Fruit fly (Drosophila melanogaster) whole organism, embryonic: Measurements from ENCODE around the gene Rab6.

ENCODE experiments used
- Abd-B ChIP-seq: fragments of 200-800 bp; sonication (Bioruptor generic); optimal IDR thresholded peaks from 2 replicates; lab custom pipeline; 2018; ENCODE audit warnings: missing biosample characterization, mild to moderate bottlenecking, missing genetic modification characterization, moderate library complexity
- Aef1 ChIP-seq: fragments of 200-800 bp; sonication (Bioruptor generic); IDR thresholded peaks from 3 replicates; pipeline ENCODE4 v1.3.6; 2022; ENCODE audit warnings: missing biosample characterization, missing genetic modification characterization
- CG10366 ChIP-seq: fragments of 200-800 bp; sonication (Bioruptor generic); IDR thresholded peaks from 2 replicates; pipeline ENCODE4 v1.3.6; 2022; ENCODE audit warnings: missing biosample characterization, missing genetic modification characterization
- CG11085 ChIP-seq: fragments of 200-800 bp; sonication (Bioruptor generic); IDR thresholded peaks from 2 replicates; pipeline ENCODE4 v1.3.6; 2022; ENCODE audit warnings: missing biosample characterization, missing genetic modification characterization
- CG12391 ChIP-seq: fragments of 200-800 bp; sonication (Bioruptor generic); optimal IDR thresholded peaks from 3 replicates; lab custom pipeline; 2018; ENCODE audit warnings: missing biosample characterization, mild to moderate bottlenecking, missing genetic modification characterization, moderate library complexity
- CG15479 ChIP-seq: fragments of 200-800 bp; sonication (Bioruptor generic); optimal IDR thresholded peaks from 3 replicates; lab custom pipeline; 2019; ENCODE audit warnings: missing biosample characterization, mild to moderate bottlenecking, missing genetic modification characterization, moderate library complexity
- CG17912 ChIP-seq: fragments of 200-800 bp; sonication (Bioruptor generic); optimal IDR thresholded peaks from 2 replicates; lab custom pipeline; 2018; ENCODE audit warnings: missing biosample characterization, mild to moderate bottlenecking, missing genetic modification characterization
- CG1832 ChIP-seq: fragments of 200-800 bp; sonication (Bioruptor generic); optimal IDR thresholded peaks from 2 replicates; lab custom pipeline; 2017; ENCODE audit warnings: missing biosample characterization, mild to moderate bottlenecking, missing genetic modification characterization, inconsistent platforms
- CG2199 ChIP-seq: fragments of 200-800 bp; sonication (Bioruptor generic); IDR thresholded peaks from 3 replicates; pipeline ENCODE4 v1.3.6; 2022; ENCODE audit warnings: missing biosample characterization, missing genetic modification characterization
- CG3163 ChIP-seq: fragments of 200-800 bp; sonication (Bioruptor generic); optimal IDR thresholded peaks from 3 replicates; lab custom pipeline; 2016; ENCODE audit warnings: missing biosample characterization, missing genetic modification characterization
- CG4424 ChIP-seq: fragments of 200-800 bp; sonication (Bioruptor generic); optimal IDR thresholded peaks from 3 replicates; lab custom pipeline; 2016; ENCODE audit warnings: missing biosample characterization, missing genetic modification characterization
- CG6765 ChIP-seq: fragments of 200-800 bp; sonication (Bioruptor generic); optimal IDR thresholded peaks from 3 replicates; lab custom pipeline; 2017; ENCODE audit warnings: missing biosample characterization, mild to moderate bottlenecking, missing genetic modification characterization
- CG7271 ChIP-seq: fragments of 200-800 bp; sonication (Bioruptor generic); optimal IDR thresholded peaks from 2 replicates; lab custom pipeline; 2018; ENCODE audit warnings: missing biosample characterization, mild to moderate bottlenecking, missing genetic modification characterization, moderate library complexity
- CG8388 ChIP-seq: fragments of 200-800 bp; sonication (Bioruptor generic); optimal IDR thresholded peaks from 2 replicates; lab custom pipeline; 2019; ENCODE audit warnings: missing biosample characterization, mild to moderate bottlenecking, missing genetic modification characterization, moderate library complexity
- CG8478 ChIP-seq: fragments of >200 bp; optimal IDR thresholded peaks from 2 replicates; lab custom pipeline; 2018
- CTCF ChIP-seq: fragments of 200-800 bp; sonication (Bioruptor generic); optimal IDR thresholded peaks from 2 replicates; lab custom pipeline; 2017; ENCODE audit warnings: missing biosample characterization, mild to moderate bottlenecking, missing genetic modification characterization, moderate library complexity
- ERR ChIP-seq: fragments of 200-800 bp; sonication (Bioruptor generic); optimal IDR thresholded peaks from 2 replicates; lab custom pipeline; 2016; ENCODE audit warnings: missing biosample characterization, missing genetic modification characterization
- Ets65A ChIP-seq: fragments of 200-800 bp; sonication (Bioruptor generic); peaks from one replicate; lab custom pipeline; 2016; ENCODE audit warnings: missing biosample characterization, missing genetic modification characterization
- HLH3B ChIP-seq: fragments of 200-800 bp; sonication (Bioruptor generic); IDR thresholded peaks from 2 replicates; pipeline ENCODE4 v1.3.6; 2022; ENCODE audit warnings: missing biosample characterization, missing genetic modification characterization
- Jarid2 ChIP-seq: fragments of 200-800 bp; sonication (Bioruptor generic); optimal IDR thresholded peaks from 3 replicates; lab custom pipeline; 2017; ENCODE audit warnings: mild to moderate bottlenecking, missing biosample characterization, missing genetic modification reagents, missing genetic modification characterization
- Kr ChIP-seq: fragments of 200-800 bp; sonication (Bioruptor generic); optimal IDR thresholded peaks from 2 replicates; lab custom pipeline; 2017; ENCODE audit warnings: missing biosample characterization, mild to moderate bottlenecking, missing genetic modification characterization
- Mad ChIP-seq: fragments of 200-800 bp; sonication (Bioruptor generic); optimal IDR thresholded peaks from 2 replicates; lab custom pipeline; 2016; ENCODE audit warnings: missing biosample characterization, missing genetic modification characterization
- NC2β ChIP-seq: fragments of 200-800 bp; sonication (Bioruptor generic); optimal IDR thresholded peaks from 2 replicates; lab custom pipeline; 2016; ENCODE audit warnings: missing biosample characterization, missing genetic modification characterization
- Nf-YA ChIP-seq: fragments of 200-800 bp; sonication (Bioruptor generic); IDR thresholded peaks from 2 replicates; pipeline ENCODE4 v1.3.6; 2022; ENCODE audit warnings: missing biosample characterization, missing genetic modification characterization
- Nf-YB ChIP-seq: fragments of 200-800 bp; sonication (Bioruptor generic); optimal IDR thresholded peaks from 3 replicates; lab custom pipeline; 2019; ENCODE audit warnings: missing biosample characterization, mild to moderate bottlenecking, missing genetic modification characterization, moderate library complexity
- Scr ChIP-seq: fragments of 200-800 bp; sonication (Bioruptor generic); IDR thresholded peaks from 2 replicates; pipeline ENCODE4 v1.3.6; 2022; ENCODE audit warnings: missing biosample characterization, missing genetic modification characterization; ENCODE audit not compliant: partially characterized antibody
- amos ChIP-seq: fragments of 200-800 bp; sonication (Bioruptor generic); IDR thresholded peaks from 2 replicates; pipeline ENCODE4 v1.3.6; 2022; ENCODE audit warnings: missing biosample characterization, missing genetic modification characterization; ENCODE audit not compliant: partially characterized antibody
- cad ChIP-seq: fragments of >200 bp; optimal IDR thresholded peaks from 2 replicates; lab custom pipeline; 2017; ENCODE audit warnings: missing biosample characterization, missing genetic modification characterization
- gfzf ChIP-seq: fragments of 200-800 bp; sonication (Bioruptor generic); optimal IDR thresholded peaks from 2 replicates; lab custom pipeline; 2016; ENCODE audit warnings: missing biosample characterization, mild to moderate bottlenecking, missing genetic modification characterization, moderate library complexity
- odd ChIP-seq: fragments of 200-800 bp; sonication (Bioruptor generic); optimal IDR thresholded peaks from 2 replicates; lab custom pipeline; 2017; ENCODE audit warnings: missing biosample characterization, mild to moderate bottlenecking, missing genetic modification characterization
- pan ChIP-seq, 4 experiments: fragments of >200 bp in 3 of 4; fragments of 200-800 bp in 1 of 4; sonication (Bioruptor generic) in 1 of 4; optimal IDR thresholded peaks in 3 of 4; IDR thresholded peaks in 1 of 4; 2 replicates each; pipeline versions ENCODE4 v1.3.6 to Lab custom; 2017 to 2022; ENCODE audit warnings: missing biosample characterization in 2 of 4, missing genetic modification characterization in 2 of 4, mixed read lengths in 1 of 4
- prd ChIP-seq, 3 experiments: fragments of >200 bp in 2 of 3; fragments of 200-800 bp in 1 of 3; sonication (Bioruptor generic) in 1 of 3; optimal IDR thresholded peaks in 2 of 3; IDR thresholded peaks in 1 of 3; 2 replicates in 2 of 3; 3 replicates in 1 of 3; pipeline versions ENCODE4 v1.3.6 to Lab custom; 2017 to 2022; ENCODE audit warnings: missing biosample characterization in 1 of 3, missing genetic modification characterization in 1 of 3
- pzg ChIP-seq: fragments of 200-800 bp; sonication (Bioruptor generic); optimal IDR thresholded peaks from 3 replicates; lab custom pipeline; 2018; ENCODE audit warnings: missing biosample characterization, mild to moderate bottlenecking, missing genetic modification characterization, moderate library complexity
- sens ChIP-seq: fragments of 200-800 bp; sonication (Bioruptor generic); peaks from one replicate; lab custom pipeline; 2016; ENCODE audit warnings: missing biosample characterization, missing genetic modification characterization
- sna ChIP-seq: fragments of 200-800 bp; sonication (Bioruptor generic); IDR thresholded peaks from 2 replicates; pipeline ENCODE4 v1.3.6; 2022; ENCODE audit warnings: missing biosample characterization, missing genetic modification characterization; ENCODE audit not compliant: partially characterized antibody
- tll ChIP-seq, 2 experiments: fragments of 200-800 bp in 1 of 2; fragments of >200 bp in 1 of 2; sonication (Bioruptor generic) in 1 of 2; optimal IDR thresholded peaks; 2 replicates each; lab custom pipeline; 2017 to 2019; ENCODE audit warnings: missing biosample characterization in 2 of 2, missing genetic modification characterization in 2 of 2, mild to moderate bottlenecking in 1 of 2, moderate library complexity in 1 of 2
- tup ChIP-seq: fragments of 200-800 bp; sonication (Bioruptor generic); optimal IDR thresholded peaks from 2 replicates; lab custom pipeline; 2016; ENCODE audit warnings: missing biosample characterization, mild to moderate bottlenecking, missing genetic modification characterization, moderate library complexity
- twi ChIP-seq: fragments of 200-800 bp; optimal IDR thresholded peaks from 2 replicates; lab custom pipeline; 2019; ENCODE audit warnings: missing biosample characterization, mild to moderate bottlenecking, missing genetic modification characterization, moderate library complexity
- zen ChIP-seq: fragments of 200-800 bp; sonication (Bioruptor generic); optimal IDR thresholded peaks from 3 replicates; lab custom pipeline; 2018; ENCODE audit warnings: missing biosample characterization, mild to moderate bottlenecking, missing genetic modification characterization, moderate library complexity

Gene Rab6

DNA sequence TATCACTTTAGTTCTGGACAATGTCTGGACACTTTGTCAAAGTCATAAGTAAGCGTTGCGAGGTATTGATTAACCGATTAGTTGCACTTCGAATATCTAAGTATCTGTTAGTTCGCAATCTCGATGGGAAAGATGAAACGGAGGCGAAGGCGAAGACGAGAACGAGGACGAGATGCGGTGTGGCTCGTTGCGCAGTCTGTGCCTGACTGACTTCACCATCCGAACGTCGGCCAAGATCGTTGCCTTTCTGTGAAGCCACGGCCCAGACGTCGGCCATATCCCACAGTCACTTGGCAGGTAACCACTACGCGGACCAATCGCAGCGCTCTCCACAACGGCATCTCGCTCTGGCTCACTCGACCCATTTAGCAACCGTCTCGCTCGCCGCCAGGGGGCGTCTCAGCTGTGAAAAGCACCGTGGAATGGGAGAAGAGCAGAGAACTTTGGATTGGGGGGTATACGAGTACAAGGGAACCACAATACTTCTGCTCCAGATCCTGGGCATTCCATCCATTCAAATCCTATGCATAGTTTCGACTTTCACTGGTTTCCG, 23.2 kb downstream of the Rab6 start, which contains the start of gene prd (continued):
- TF ChIP-seq pan (optimal IDR thresholded peaks at IDR 0.05; lab: Kevin White, UChicago) = no peak
- no peak for TF ChIP-seq pan (GFP tag; optimal IDR thresholded peaks at IDR 0.05 in 1 of 2, IDR thresholded peaks at IDR 0.05 in 1 of 2)
- TF ChIP-seq Nf-YA (GFP tag; lab: Robert Waterston, UW) = peak; percentile 86
- TF ChIP-seq CG1832 (GFP tag; lab: Kevin White, UChicago) = peak; percentile 89
- no peak for TF ChIP-seq twi
- TF ChIP-seq CG6765 (GFP tag; lab: Kevin White, UChicago) = no peak
- TF ChIP-seq CTCF = peak; percentile 88
- TF ChIP-seq HLH3B = no peak
- TF ChIP-seq CG3163 (GFP tag; lab: Kevin White, UChicago) = no peak
- TF ChIP-seq Nf-YB (GFP tag; lab: Kevin White, UChicago) = peak; percentile 98
- TF ChIP-seq ERR (GFP tag; lab: Kevin White, UChicago) = no peak
- TF ChIP-seq Jarid2 (GFP tag; lab: Kevin White, UChicago) = peak; percentile 36
- no peak for TF ChIP-seq sna (GFP tag; lab: Robert Waterston, UW)
- no peak for TF ChIP-seq CG11085
- no peak for TF ChIP-seq odd (GFP tag; lab: Kevin White, UChicago)
- TF ChIP-seq tll (GFP tag; optimal IDR thresholded peaks at IDR 0.05; lab: Kevin White, UChicago) = peak in 1 of 2 experiments; percentile 91
- TF ChIP-seq CG8388 (GFP tag; lab: Kevin White, UChicago) = no peak
- TF ChIP-seq CG12391 (tag; lab: Kevin White, UChicago) = no peak

DNA sequence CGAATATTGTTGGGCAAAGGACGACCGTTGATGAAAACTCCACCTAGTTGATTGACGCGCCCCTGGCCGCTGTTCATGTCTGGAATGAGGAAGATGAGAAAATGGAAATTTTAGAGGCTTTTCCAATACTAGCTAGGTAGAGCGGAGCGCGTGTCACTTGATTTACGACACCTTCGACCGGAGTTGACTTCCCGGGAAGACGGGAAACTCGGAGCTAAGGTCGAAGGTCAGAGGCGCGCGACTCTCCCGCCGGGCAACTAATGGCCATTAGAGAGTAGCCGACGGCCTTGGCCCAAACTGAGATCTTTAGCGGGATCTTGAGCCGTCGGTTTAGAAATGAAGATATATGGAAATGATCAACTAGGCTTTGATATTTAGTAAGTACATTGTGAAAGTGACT, 23.9 kb downstream of the Rab6 start:
- TF ChIP-seq zen (peak; percentile 59), Abd-B (GFP tag; lab: Kevin White, UChicago) (no peak), Ets65A (peak; percentile 72), gfzf (GFP tag; lab: Kevin White, UChicago) (no peak), cad (GFP tag; lab: Kevin White, UChicago) (peak; percentile 83)

DNA sequence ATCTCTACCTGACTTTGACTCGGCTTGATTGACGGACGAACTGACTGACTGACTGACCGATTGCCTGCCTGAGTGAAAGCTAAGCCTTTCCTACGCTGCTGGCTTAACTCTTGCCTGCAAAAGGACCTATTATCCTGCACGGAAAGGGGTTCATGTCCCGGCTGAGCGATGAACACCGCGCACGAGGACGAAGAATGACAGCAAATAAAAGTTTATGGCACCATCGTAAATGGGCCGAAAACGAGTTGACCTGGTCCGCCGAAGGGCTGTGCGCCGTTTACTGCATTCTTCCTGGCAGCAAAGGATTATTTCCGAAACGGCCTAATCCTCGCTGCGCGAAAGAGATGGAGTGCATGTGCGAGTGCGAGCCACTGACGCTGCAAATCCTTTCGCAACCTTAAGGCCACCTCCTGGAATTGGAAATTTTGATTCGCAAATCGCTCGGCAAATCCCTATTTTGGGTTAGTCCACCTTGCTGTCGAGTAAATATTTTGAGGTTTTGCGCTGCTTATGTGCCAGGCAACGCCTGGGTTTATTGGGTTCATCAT, 27.7 kb downstream of the Rab6 start:
- TF ChIP-seq Kr (GFP tag; lab: Kevin White, UChicago) (peak; percentile 73), zen (peak; percentile 90), CG4424 (GFP tag; lab: Kevin White, UChicago) (no peak), Aef1 (GFP tag; lab: Robert Waterston, UW) (no peak), CG17912 (GFP tag; lab: Kevin White, UChicago) (no peak), tll (GFP tag; optimal IDR thresholded peaks at IDR 0.05; lab: Kevin White, UChicago) (peak; percentile 41 to 100), Mad (GFP tag; lab: Kevin White, UChicago) (no peak), CG7271 (tag; lab: Kevin White, UChicago) (peak; percentile 91), tup (GFP tag; lab: Kevin White, UChicago) (no peak), CG15479 (GFP tag; lab: Kevin White, UChicago) (peak; percentile 93), Ets65A (peak; percentile 37), CG8478 (lab: Kevin White, UChicago) (peak; percentile 67), sens (GFP tag; lab: Kevin White, UChicago) (peak; percentile 67), CG10366 (GFP tag; lab: Robert Waterston, UW) (no peak), prd (optimal IDR thresholded peaks at IDR 0.05; lab: Kevin White, UChicago) (no peak), prd (GFP tag; IDR thresholded peaks at IDR 0.05; lab: Robert Waterston, UW) (peak; percentile 41; the same call in 1 of the 3 replicates), amos (GFP tag; lab: Robert Waterston, UW) (0 out of 2 replicates have a peak, but pooled peaks have one; percentile 14), NC2β (GFP tag; lab: Kevin White, UChicago) (no peak), Scr (no peak), CG2199 (GFP tag; lab: Robert Waterston, UW) (0 out of 3 replicates have a peak, but pooled peaks have one; percentile 16), pzg (GFP tag; lab: Kevin White, UChicago) (no peak), cad (GFP tag; lab: Kevin White, UChicago) (peak; percentile 100)
